Fruit fly (Drosophila melanogaster) whole organism, embryonic: ENCODE results near the gene CG43339.

Experiments
- CG10979 ChIP-seq: fragments of 200-800 bp; sonication (Bioruptor generic); optimal IDR thresholded peaks from 2 replicates; lab custom pipeline; 2018; ENCODE audit warnings: missing biosample characterization, mild to moderate bottlenecking, missing genetic modification characterization, moderate library complexity
- CG11560 ChIP-seq: fragments of 200-800 bp; sonication (Bioruptor generic); IDR thresholded peaks from 3 replicates; pipeline ENCODE4 v1.3.6; 2022; ENCODE audit warnings: missing biosample characterization, missing genetic modification characterization
- CG11695 ChIP-seq: fragments of 200-800 bp; sonication (Bioruptor generic); IDR thresholded peaks from 3 replicates; pipeline ENCODE4 v1.3.6; 2022; ENCODE audit warnings: missing biosample characterization, missing genetic modification characterization
- CG12219 ChIP-seq: fragments of 200-800 bp; sonication (Bioruptor generic); optimal IDR thresholded peaks from 3 replicates; lab custom pipeline; 2018; ENCODE audit warnings: missing biosample characterization, mild to moderate bottlenecking, missing genetic modification characterization
- CG12391 ChIP-seq: fragments of 200-800 bp; sonication (Bioruptor generic); optimal IDR thresholded peaks from 3 replicates; lab custom pipeline; 2018; ENCODE audit warnings: missing biosample characterization, mild to moderate bottlenecking, missing genetic modification characterization, moderate library complexity
- CG13287 ChIP-seq: fragments of 200-800 bp; sonication (Bioruptor generic); IDR thresholded peaks from 2 replicates; pipeline ENCODE4 v1.3.6; 2022; ENCODE audit warnings: missing biosample characterization, missing genetic modification characterization; ENCODE audit not compliant: partially characterized antibody
- CG15269 ChIP-seq: fragments of 200-800 bp; sonication (Bioruptor generic); optimal IDR thresholded peaks from 2 replicates; lab custom pipeline; 2018; ENCODE audit warnings: missing biosample characterization, mild to moderate bottlenecking, missing genetic modification characterization, moderate library complexity
- CG16863 ChIP-seq: fragments of 200-800 bp; sonication (Bioruptor generic); optimal IDR thresholded peaks from 3 replicates; lab custom pipeline; 2016; ENCODE audit warnings: missing biosample characterization, missing genetic modification characterization
- CG17568 ChIP-seq: fragments of 200-800 bp; sonication (Bioruptor generic); optimal IDR thresholded peaks from 2 replicates; lab custom pipeline; 2018; ENCODE audit warnings: missing biosample characterization, mild to moderate bottlenecking, missing genetic modification characterization, moderate library complexity
- CG18764 ChIP-seq: fragments of 200-800 bp; sonication (Bioruptor generic); optimal IDR thresholded peaks from 3 replicates; lab custom pipeline; 2016; ENCODE audit warnings: missing biosample characterization, missing genetic modification characterization
- CG2120 ChIP-seq: fragments of 200-800 bp; sonication (Bioruptor generic); optimal IDR thresholded peaks from 3 replicates; lab custom pipeline; 2016; ENCODE audit warnings: missing biosample characterization, missing genetic modification characterization
- CG5180 ChIP-seq: fragments of 200-800 bp; sonication (Bioruptor generic); optimal IDR thresholded peaks from 3 replicates; lab custom pipeline; 2017; ENCODE audit warnings: missing biosample characterization, missing genetic modification characterization, mild to moderate bottlenecking, moderate library complexity, missing genetic modification reagents
- CG7745 ChIP-seq: fragments of 200-800 bp; sonication (Bioruptor generic); optimal IDR thresholded peaks from 2 replicates; lab custom pipeline; 2018; ENCODE audit warnings: missing biosample characterization, mild to moderate bottlenecking, missing genetic modification characterization, moderate library complexity
- CG7839 ChIP-seq: fragments of 200-800 bp; sonication (Bioruptor generic); optimal IDR thresholded peaks from 3 replicates; lab custom pipeline; 2018; ENCODE audit warnings: missing biosample characterization, mild to moderate bottlenecking, missing genetic modification characterization, moderate library complexity
- CG8388 ChIP-seq: fragments of 200-800 bp; sonication (Bioruptor generic); optimal IDR thresholded peaks from 2 replicates; lab custom pipeline; 2019; ENCODE audit warnings: missing biosample characterization, mild to moderate bottlenecking, missing genetic modification characterization, moderate library complexity
- CG9437 ChIP-seq: fragments of 200-800 bp; sonication (Bioruptor generic); optimal IDR thresholded peaks from 2 replicates; lab custom pipeline; 2018; ENCODE audit warnings: missing biosample characterization, mild to moderate bottlenecking, missing genetic modification characterization
- Chrac-16 ChIP-seq: fragments of 200-800 bp; sonication (Bioruptor generic); optimal IDR thresholded peaks from 3 replicates; lab custom pipeline; 2016; ENCODE audit warnings: missing biosample characterization, missing genetic modification characterization
- Deaf1 ChIP-seq: fragments of 200-800 bp; optimal IDR thresholded peaks from 3 replicates; lab custom pipeline; 2019; ENCODE audit warnings: missing biosample characterization, mild to moderate bottlenecking, missing genetic modification characterization, moderate library complexity
- HLH3B ChIP-seq: fragments of 200-800 bp; sonication (Bioruptor generic); IDR thresholded peaks from 2 replicates; pipeline ENCODE4 v1.3.6; 2022; ENCODE audit warnings: missing biosample characterization, missing genetic modification characterization
- Hmr ChIP-seq: fragments of 200-800 bp; sonication (Bioruptor generic); optimal IDR thresholded peaks from 3 replicates; lab custom pipeline; 2017; ENCODE audit warnings: mild to moderate bottlenecking, missing biosample characterization, missing genetic modification reagents, missing genetic modification characterization
- Hmx ChIP-seq: fragments of 200-800 bp; sonication (Bioruptor generic); optimal IDR thresholded peaks from 2 replicates; lab custom pipeline; 2016; ENCODE audit warnings: missing biosample characterization, missing genetic modification characterization
- Hr39 ChIP-seq: fragments of >200 bp; optimal IDR thresholded peaks from 2 replicates; lab custom pipeline; 2017
- Hr51 ChIP-seq, 2 experiments: fragments of 200-800 bp; sonication (Bioruptor generic); optimal IDR thresholded peaks; 2 replicates in 1 of 2; 3 replicates in 1 of 2; lab custom pipeline; 2016 to 2018; ENCODE audit warnings: missing biosample characterization in 2 of 2, missing genetic modification characterization in 2 of 2, mild to moderate bottlenecking in 1 of 2, moderate library complexity in 1 of 2
- Hsf ChIP-seq: fragments of 200-800 bp; sonication (Bioruptor generic); optimal IDR thresholded peaks from 3 replicates; lab custom pipeline; 2016; ENCODE audit warnings: missing biosample characterization, missing genetic modification characterization
- Oaz ChIP-seq: fragments of 200-800 bp; sonication (Bioruptor generic); IDR thresholded peaks from 2 replicates; pipeline ENCODE4 v1.3.6; 2022; ENCODE audit warnings: missing biosample characterization, missing genetic modification characterization
- PHDP ChIP-seq: fragments of 200-800 bp; sonication (Bioruptor generic); optimal IDR thresholded peaks from 3 replicates; lab custom pipeline; 2018; ENCODE audit warnings: missing biosample characterization, mild to moderate bottlenecking, missing genetic modification characterization, moderate library complexity
- Pdp1 ChIP-seq, 2 experiments: fragments of 200-800 bp; sonication (Bioruptor generic); optimal IDR thresholded peaks; 3 replicates each; lab custom pipeline; 2016; ENCODE audit warnings: missing biosample characterization in 2 of 2, missing genetic modification characterization in 2 of 2, mild to moderate bottlenecking in 1 of 2, moderate library complexity in 1 of 2
- Six4 ChIP-seq: fragments of 200-800 bp; sonication (Bioruptor generic); optimal IDR thresholded peaks from 2 replicates; lab custom pipeline; 2016; ENCODE audit warnings: missing biosample characterization, missing genetic modification characterization
- Xbp1 ChIP-seq: fragments of 200-800 bp; sonication (Bioruptor generic); optimal IDR thresholded peaks from 3 replicates; lab custom pipeline; 2016; ENCODE audit warnings: missing biosample characterization, mild to moderate bottlenecking, missing genetic modification characterization
- da ChIP-seq: fragments of 200-800 bp; sonication (Bioruptor generic); optimal IDR thresholded peaks from 2 replicates; lab custom pipeline; 2016; ENCODE audit warnings: missing biosample characterization, missing genetic modification characterization
- esg ChIP-seq: fragments of 200-800 bp; sonication (Bioruptor generic); conservative IDR thresholded peaks from 2 replicates; pipeline ENCODE4 v1.3.6; 2022; ENCODE audit warnings: missing biosample characterization, missing genetic modification characterization
- fru ChIP-seq: fragments of >200 bp; optimal IDR thresholded peaks from 2 replicates; lab custom pipeline; 2017
- gcm ChIP-seq: fragments of 200-800 bp; sonication (Bioruptor generic); optimal IDR thresholded peaks from 2 replicates; lab custom pipeline; 2019; ENCODE audit warnings: missing biosample characterization, mild to moderate bottlenecking, missing genetic modification characterization, moderate library complexity
- gem ChIP-seq: fragments of 200-800 bp; sonication (Bioruptor generic); optimal IDR thresholded peaks from 2 replicates; lab custom pipeline; 2019; ENCODE audit warnings: missing biosample characterization, mild to moderate bottlenecking, missing genetic modification characterization, moderate library complexity
- grau ChIP-seq: fragments of 200-800 bp; optimal IDR thresholded peaks from 3 replicates; lab custom pipeline; 2019; ENCODE audit warnings: missing biosample characterization, mild to moderate bottlenecking, missing genetic modification characterization, moderate library complexity
- hbn ChIP-seq: fragments of 200-800 bp; sonication (Bioruptor generic); IDR thresholded peaks from 2 replicates; pipeline ENCODE4 v1.3.6; 2022; ENCODE audit warnings: missing biosample characterization, missing genetic modification characterization; ENCODE audit not compliant: partially characterized antibody
- lmd ChIP-seq: fragments of 200-800 bp; sonication (Bioruptor generic); IDR thresholded peaks from 2 replicates; pipeline ENCODE4 v1.3.6; 2022; ENCODE audit warnings: missing biosample characterization, missing genetic modification characterization
- nmo ChIP-seq: fragments of 200-800 bp; sonication (Bioruptor generic); optimal IDR thresholded peaks from 2 replicates; lab custom pipeline; 2018; ENCODE audit warnings: missing biosample characterization, mild to moderate bottlenecking, missing genetic modification characterization, moderate library complexity
- oc ChIP-seq: fragments of 200-800 bp; sonication (Bioruptor generic); optimal IDR thresholded peaks from 2 replicates; lab custom pipeline; 2018; ENCODE audit warnings: missing biosample characterization, mild to moderate bottlenecking, missing genetic modification characterization, moderate library complexity
- otp ChIP-seq: fragments of 200-800 bp; sonication (Bioruptor generic); IDR thresholded peaks from 3 replicates; pipeline ENCODE4, ENCODE4 v1.3.6; 2022; ENCODE audit warnings: missing biosample characterization, missing genetic modification characterization
- p53 ChIP-seq: fragments of 200-800 bp; sonication (Bioruptor generic); optimal IDR thresholded peaks from 2 replicates; lab custom pipeline; 2016; ENCODE audit warnings: missing biosample characterization, missing genetic modification characterization
- ranshi ChIP-seq: fragments of 200-800 bp; sonication (Bioruptor generic); IDR thresholded peaks from 2 replicates; pipeline ENCODE4 v1.3.6; 2022; ENCODE audit warnings: missing biosample characterization, missing genetic modification characterization
- sens ChIP-seq: fragments of 200-800 bp; sonication (Bioruptor generic); peaks from one replicate; lab custom pipeline; 2016; ENCODE audit warnings: missing biosample characterization, missing genetic modification characterization
- sisA ChIP-seq: fragments of 200-800 bp; sonication (Bioruptor generic); IDR thresholded peaks from 2 replicates; pipeline ENCODE4 v1.3.6; 2022; ENCODE audit warnings: missing biosample characterization, missing genetic modification characterization
- slbo ChIP-seq: fragments of 200-800 bp; sonication (Bioruptor generic); IDR thresholded peaks from 2 replicates; pipeline ENCODE4 v1.3.6; 2022; ENCODE audit warnings: missing biosample characterization, missing genetic modification characterization
- tio ChIP-seq: fragments of 200-800 bp; sonication (Bioruptor generic); optimal IDR thresholded peaks from 2 replicates; lab custom pipeline; 2017; ENCODE audit warnings: missing biosample characterization, missing genetic modification characterization, inconsistent platforms
- vvl ChIP-seq: fragments of 200-800 bp; sonication (Bioruptor generic); IDR thresholded peaks from 2 replicates; pipeline ENCODE4 v1.3.6; 2022; ENCODE audit warnings: missing biosample characterization, missing genetic modification characterization
- zen2 ChIP-seq: fragments of 200-800 bp; sonication (Bioruptor generic); IDR thresholded peaks from 3 replicates; pipeline ENCODE4 v1.3.6; 2022; ENCODE audit warnings: missing biosample characterization, missing genetic modification characterization; ENCODE audit not compliant: partially characterized antibody
- zfh1 ChIP-seq: fragments of 200-800 bp; sonication (Bioruptor generic); IDR thresholded peaks from 3 replicates; pipeline ENCODE4 v1.3.6; 2022; ENCODE audit warnings: missing biosample characterization, missing genetic modification characterization

The CG43339 gene

DNA sequence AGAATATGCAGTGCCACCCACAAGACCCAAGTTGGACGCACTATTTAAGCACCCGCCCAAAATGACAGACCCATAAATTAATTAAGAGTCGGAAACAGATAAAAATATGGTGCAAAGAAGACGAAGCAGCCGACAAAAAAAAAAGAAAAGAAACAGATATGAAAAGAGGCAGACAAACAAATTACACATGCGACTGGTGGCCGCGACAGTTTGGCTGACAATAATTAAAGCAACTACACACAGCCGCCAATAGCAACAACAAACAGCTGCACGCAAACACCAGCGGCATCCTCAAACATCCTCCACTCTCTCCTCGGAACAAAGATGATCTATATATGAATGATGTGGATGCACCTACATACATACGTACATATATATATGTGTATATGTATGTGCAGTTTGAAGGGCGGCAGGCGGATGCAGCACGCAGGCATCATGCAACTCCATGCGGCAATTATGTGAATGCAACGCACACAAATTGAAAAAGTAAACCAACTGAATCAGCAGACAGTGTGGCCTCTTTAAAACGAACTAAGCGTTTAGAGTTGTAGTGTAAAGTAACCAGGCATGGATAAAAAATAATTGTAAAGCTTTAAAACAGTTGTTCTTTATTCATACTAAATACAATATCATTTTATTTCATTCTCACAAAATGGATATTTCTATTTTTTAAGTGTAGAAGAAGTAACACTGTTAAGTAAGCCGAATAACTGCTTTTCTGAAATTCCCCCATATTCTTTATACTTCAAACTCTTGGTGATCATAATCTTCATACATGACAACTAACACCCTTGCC lies 25.0 kb downstream of the CG43339 start (continued):
- TF ChIP-seq Oaz: 0 out of 2 replicates have a peak, but pooled peaks have one; percentile 19
- TF ChIP-seq ranshi (GFP tag; lab: Robert Waterston, UW): 0 out of 2 replicates have a peak, but pooled peaks have one; percentile 19
- TF ChIP-seq esg (GFP tag; lab: Robert Waterston, UW): peak; percentile 35; the same call in 1 of the 2 replicates
- TF ChIP-seq lmd (GFP tag; lab: Robert Waterston, UW): 0 out of 2 replicates have a peak, but pooled peaks have one; percentile 31
- TF ChIP-seq CG13287 (GFP tag; lab: Robert Waterston, UW): no peak
- peak; percentile 36 for TF ChIP-seq Hsf (GFP tag; lab: Kevin White, UChicago)
- TF ChIP-seq CG11560: no peak
- peak; percentile 57 for TF ChIP-seq CG12391
- peak; percentile 2 to 32 for TF ChIP-seq Pdp1 (GFP tag; optimal IDR thresholded peaks at IDR 0.05; lab: Kevin White, UChicago)
- peak; percentile 3 for TF ChIP-seq CG12219 (GFP tag; lab: Kevin White, UChicago)
- TF ChIP-seq Hmr (GFP tag; lab: Kevin White, UChicago): peak; percentile 7
- peak; percentile 56 for TF ChIP-seq nmo
- peak; percentile 53; the same call in 1 of the 3 replicates for TF ChIP-seq zfh1 (GFP tag; lab: Robert Waterston, UW)
- no peak for TF ChIP-seq zen2 (GFP tag; lab: Robert Waterston, UW)
- peak; percentile 35 for TF ChIP-seq CG7839 (tag; lab: Kevin White, UChicago)
- no peak for TF ChIP-seq Six4 (GFP tag; lab: Kevin White, UChicago)
- peak; percentile 57 for TF ChIP-seq CG8388
- peak; percentile 25 for TF ChIP-seq CG9437 (GFP tag; lab: Kevin White, UChicago)
- peak; percentile 23; the same call in 1 of the 2 replicates for TF ChIP-seq vvl
- TF ChIP-seq CG10979 (tag; lab: Kevin White, UChicago): peak; percentile 52
- peak; percentile 50 for TF ChIP-seq gcm (GFP tag; lab: Kevin White, UChicago)
- TF ChIP-seq da (GFP tag; lab: Kevin White, UChicago): no peak
- 0 out of 3 replicates have a peak, but pooled peaks have one; percentile 5 for TF ChIP-seq otp (GFP tag; lab: Robert Waterston, UW)
- TF ChIP-seq oc: peak; percentile 20
- peak; percentile 2 for TF ChIP-seq CG15269 (tag; lab: Kevin White, UChicago)
- no peak for TF ChIP-seq CG18764 (GFP tag; lab: Kevin White, UChicago)
- TF ChIP-seq CG7745: peak; percentile 94
- TF ChIP-seq CG16863: peak; percentile 12
- TF ChIP-seq fru (lab: Kevin White, UChicago): no peak
- TF ChIP-seq slbo (GFP tag; lab: Robert Waterston, UW): peak; percentile 26; the same call in 1 of the 2 replicates
- no peak for TF ChIP-seq Hmx
- peak; percentile 18 for TF ChIP-seq Xbp1
- no peak for TF ChIP-seq hbn (GFP tag; lab: Robert Waterston, UW)
- no peak for TF ChIP-seq CG11695
- peak; percentile 36 for TF ChIP-seq tio
- peak; percentile 19 for TF ChIP-seq CG2120
- TF ChIP-seq Chrac-16 (GFP tag; lab: Kevin White, UChicago): peak; percentile 7
- peak; percentile 73 for TF ChIP-seq gem (tag; lab: Kevin White, UChicago)
- TF ChIP-seq HLH3B (GFP tag; lab: Robert Waterston, UW): peak; percentile 48; the same call in 1 of the 2 replicates
- TF ChIP-seq sens: peak; percentile 93
- peak in 1 of 2 experiments; percentile 46 for TF ChIP-seq Hr51 (GFP tag; optimal IDR thresholded peaks at IDR 0.05; lab: Kevin White, UChicago)
- no peak for TF ChIP-seq CG17568
- TF ChIP-seq CG5180 (GFP tag; lab: Kevin White, UChicago): no peak
- TF ChIP-seq p53 (GFP tag; lab: Kevin White, UChicago): no peak
- peak; percentile 52 for TF ChIP-seq sisA
- no peak for TF ChIP-seq Deaf1 (tag; lab: Kevin White, UChicago)
- TF ChIP-seq grau (tag; lab: Kevin White, UChicago): peak; percentile 93
- no peak for TF ChIP-seq Hr39
- peak; percentile 56 for TF ChIP-seq PHDP (tag; lab: Kevin White, UChicago)
